Worm (Caenorhabditis elegans) whole organism, L4 larva: Measurements from ENCODE around the gene rog-1.

Experiments used
- F26F4.8 ChIP-seq: fragments of 200-800 bp; sonication (Bioruptor generic); conservative IDR thresholded peaks from 2 replicates; pipeline ENCODE4 v1.3.6; 2022; ENCODE audit warnings: missing genetic modification characterization, missing compliant biosample characterization
- R02D3.7 ChIP-seq: fragments of 150-350 bp; sonication (generic microtip); optimal IDR thresholded peaks from 3 replicates; lab custom pipeline; 2014; ENCODE audit warnings: missing biosample characterization, missing genetic modification characterization
- Y48G9A.11 ChIP-seq: fragments of 200-800 bp; sonication (Bioruptor generic); IDR thresholded peaks from 2 replicates; pipeline ENCODE4 v1.3.6; 2022; ENCODE audit warnings: missing genetic modification reagents, missing genetic modification characterization, missing compliant biosample characterization
- Y5F2A.4 ChIP-seq: fragments of 200-800 bp; sonication (Bioruptor generic); optimal IDR thresholded peaks from 2 replicates; lab custom pipeline; 2018; ENCODE audit warnings: mild to moderate bottlenecking, missing genetic modification characterization, missing compliant biosample characterization
- ZK337.2 ChIP-seq: fragments of 200-800 bp; sonication (Bioruptor generic); IDR thresholded peaks from 2 replicates; pipeline ENCODE4 v1.3.6; 2022; ENCODE audit warnings: missing genetic modification reagents, missing genetic modification characterization, missing compliant biosample characterization
- aha-1 ChIP-seq: fragments of 150-350 bp; peaks from one replicate; lab custom pipeline; 2014; ENCODE audit warnings: missing biosample characterization, missing genetic modification characterization
- attf-4 ChIP-seq: sonication (generic microtip); optimal IDR thresholded peaks from 3 replicates; lab custom pipeline; 2017; ENCODE audit warnings: missing biosample characterization, missing genetic modification characterization
- ceh-20 ChIP-seq: fragments of 200-800 bp; sonication (Bioruptor generic); IDR thresholded peaks from 2 replicates; pipeline ENCODE4 v1.3.6; 2022; ENCODE audit warnings: missing genetic modification reagents, missing genetic modification characterization, missing compliant biosample characterization
- ceh-28 ChIP-seq: fragments of 150-350 bp; optimal IDR thresholded peaks from 2 replicates; lab custom pipeline; 2014; ENCODE audit warnings: missing biosample characterization, missing genetic modification reagents, missing genetic modification characterization
- daf-16 ChIP-seq, 3 experiments: sonication (generic microtip); optimal IDR thresholded peaks; 2 replicates each; lab custom pipeline; 2016 to 2017; ENCODE audit warnings: missing genetic modification characterization in 3 of 3, missing genetic modification reagents in 3 of 3, mild to moderate bottlenecking in 2 of 3, missing compliant biosample characterization in 2 of 3, missing biosample characterization in 1 of 3, moderate library complexity in 1 of 3
- dmd-8 ChIP-seq: fragments of 200-800 bp; sonication (Bioruptor generic); IDR thresholded peaks from 2 replicates; pipeline ENCODE4 v1.3.6; 2022; ENCODE audit warnings: missing genetic modification characterization, missing compliant biosample characterization
- duxl-1 ChIP-seq: sonication (generic microtip); optimal IDR thresholded peaks from 2 replicates; lab custom pipeline; 2016; ENCODE audit warnings: mild to moderate bottlenecking, missing genetic modification characterization, moderate library complexity, missing compliant biosample characterization; ENCODE audit not compliant: poor library complexity
- dve-1 ChIP-seq: sonication (generic microtip); optimal IDR thresholded peaks from 2 replicates; lab custom pipeline; 2017; ENCODE audit warnings: antibody characterized with exemption, mild to moderate bottlenecking, missing genetic modification characterization, missing compliant biosample characterization; ENCODE audit not compliant: insufficient read depth
- egl-27 ChIP-seq: sonication (generic microtip); optimal IDR thresholded peaks from 3 replicates; lab custom pipeline; 2017; ENCODE audit warnings: missing biosample characterization, missing genetic modification reagents, missing genetic modification characterization
- egl-43 ChIP-seq: fragments of 200-800 bp; sonication (Bioruptor generic); IDR thresholded peaks from 2 replicates; pipeline ENCODE4 v1.3.6; 2022; ENCODE audit warnings: missing genetic modification reagents, missing genetic modification characterization, missing compliant biosample characterization
- fkh-10 ChIP-seq: fragments of 150-350 bp; optimal IDR thresholded peaks from 2 replicates; lab custom pipeline; 2014; ENCODE audit warnings: missing biosample characterization, missing genetic modification reagents, missing genetic modification characterization
- hlh-30 ChIP-seq: sonication (generic microtip); optimal IDR thresholded peaks from 2 replicates; lab custom pipeline; 2017; ENCODE audit warnings: antibody characterized with exemption, mild to moderate bottlenecking, missing genetic modification characterization, missing compliant biosample characterization; ENCODE audit not compliant: insufficient read depth
- lin-13 ChIP-seq: fragments of 150-350 bp; optimal IDR thresholded peaks from 2 replicates; lab custom pipeline; 2014; ENCODE audit warnings: missing biosample characterization, missing genetic modification reagents, missing genetic modification characterization
- lin-15B ChIP-seq: fragments of 150-350 bp; sonication (generic microtip); optimal IDR thresholded peaks from 3 replicates; lab custom pipeline; 2014; ENCODE audit warnings: missing biosample characterization, missing genetic modification characterization
- lin-29 ChIP-seq: fragments of 200-800 bp; sonication (Bioruptor generic); IDR thresholded peaks from 2 replicates; pipeline ENCODE4 v1.3.6; 2022; ENCODE audit warnings: missing genetic modification reagents, missing genetic modification characterization, missing compliant biosample characterization
- lin-38 ChIP-seq: fragments of 200-800 bp; sonication (Bioruptor generic); IDR thresholded peaks from 2 replicates; pipeline ENCODE4 v1.3.6; 2022; ENCODE audit warnings: missing genetic modification reagents, missing genetic modification characterization, missing compliant biosample characterization
- lin-39 ChIP-seq: fragments of 150-350 bp; optimal IDR thresholded peaks from 2 replicates; lab custom pipeline; 2014; ENCODE audit warnings: missing biosample characterization, missing genetic modification reagents, missing genetic modification characterization
- lir-3 ChIP-seq: sonication (generic microtip); optimal IDR thresholded peaks from 2 replicates; lab custom pipeline; 2016; ENCODE audit warnings: mild to moderate bottlenecking, missing genetic modification characterization, missing compliant biosample characterization
- nhr-11 ChIP-seq: fragments of 150-350 bp; optimal IDR thresholded peaks from 2 replicates; lab custom pipeline; 2014; ENCODE audit warnings: missing biosample characterization, missing genetic modification characterization
- nhr-28 ChIP-seq: fragments of 150-350 bp; optimal IDR thresholded peaks from 2 replicates; lab custom pipeline; 2014; ENCODE audit warnings: missing biosample characterization, missing genetic modification characterization
- saeg-2 ChIP-seq: fragments of 200-800 bp; sonication (Bioruptor generic); IDR thresholded peaks from 2 replicates; pipeline ENCODE4 v1.3.6; 2022; ENCODE audit warnings: missing genetic modification reagents, missing genetic modification characterization, missing compliant biosample characterization
- set-16 ChIP-seq: fragments of 200-800 bp; sonication (Bioruptor generic); IDR thresholded peaks from 2 replicates; pipeline ENCODE4 v1.3.6; 2022; ENCODE audit warnings: missing genetic modification reagents, missing genetic modification characterization, missing compliant biosample characterization
- snpc-1.2 ChIP-seq: fragments of 200-800 bp; sonication (Bioruptor generic); IDR thresholded peaks from 2 replicates; pipeline ENCODE4 v1.3.6; 2022; ENCODE audit warnings: missing genetic modification reagents, missing genetic modification characterization, missing compliant biosample characterization
- snpc-4 ChIP-seq: fragments of 150-350 bp; optimal IDR thresholded peaks from 2 replicates; lab custom pipeline; 2014; ENCODE audit warnings: missing biosample characterization, missing genetic modification characterization
- tag-97 ChIP-seq: fragments of 200-800 bp; sonication (Bioruptor generic); IDR thresholded peaks from 2 replicates; pipeline ENCODE4 v1.3.6; 2022; ENCODE audit warnings: missing genetic modification characterization, missing compliant biosample characterization
- unc-130 ChIP-seq: sonication (generic microtip); optimal IDR thresholded peaks from 2 replicates; lab custom pipeline; 2016; ENCODE audit warnings: missing genetic modification reagents, missing genetic modification characterization, missing compliant biosample characterization
- zfp-2 ChIP-seq: sonication (generic microtip); optimal IDR thresholded peaks from 2 replicates; lab custom pipeline; 2016; ENCODE audit warnings: mild to moderate bottlenecking, missing genetic modification characterization, missing compliant biosample characterization
- zfp-3 ChIP-seq: fragments of 200-800 bp; sonication (Bioruptor generic); conservative IDR thresholded peaks from 2 replicates; pipeline ENCODE4 v1.3.6; 2022; ENCODE audit warnings: missing genetic modification reagents, missing genetic modification characterization, missing compliant biosample characterization
- ztf-11 ChIP-seq: fragments of 150-350 bp; optimal IDR thresholded peaks from 2 replicates; lab custom pipeline; 2014; ENCODE audit warnings: missing biosample characterization, missing genetic modification characterization
- ztf-7 ChIP-seq: fragments of 150-350 bp; optimal IDR thresholded peaks from 2 replicates; lab custom pipeline; 2014; ENCODE audit warnings: missing biosample characterization, missing genetic modification characterization

Gene rog-1

ce11 chrII:1374486-1374885 lies 303 bp downstream of the rog-1 start:
- peak; percentile 20 for TF ChIP-seq aha-1 (tag; lab: Kevin White, UChicago)
- TF ChIP-seq egl-27 (tag; lab: Kevin White, UChicago): no peak

ce11 chrII:1372966-1373365 lies 1.8 kb downstream of the rog-1 start:
- no peak for TF ChIP-seq ceh-20 (GFP tag; lab: Robert Waterston, UW)
- no peak for TF ChIP-seq duxl-1 (tag; lab: Kevin White, UChicago)
- no peak for TF ChIP-seq zfp-2 (tag; lab: Kevin White, UChicago)
- no peak for TF ChIP-seq daf-16 (GFP tag; optimal IDR thresholded peaks at IDR 0.05; lab: Kevin White, UChicago)
- TF ChIP-seq daf-16 (tag; optimal IDR thresholded peaks at IDR 0.05; lab: Kevin White, UChicago): no peak
- TF ChIP-seq egl-43 (GFP tag; lab: Robert Waterston, UW): no peak

- TF ChIP-seq nhr-28 (tag; lab: Kevin White, UChicago) (no peak), lin-15B (tag; lab: Kevin White, UChicago) (no peak), R02D3.7 (no peak), snpc-4 (no peak), ztf-11 (no peak), nhr-11 (no peak), zfp-3 (no peak), Y48G9A.11 (no peak), ztf-7 (no peak), saeg-2 (no peak), ZK337.2 (no peak), lin-39 (tag; lab: Kevin White, UChicago) (no peak), zfp-2 (tag; lab: Kevin White, UChicago) (no peak), unc-130 (GFP tag; lab: Kevin White, UChicago) (no peak), Y5F2A.4 (GFP tag; lab: Kevin White, UChicago) (no peak)
These were observed 2.7 kb downstream of the rog-1 start for ce11 chrII:1372138-1372537.

- TF ChIP-seq dve-1 (tag; lab: Kevin White, UChicago) (no peak), attf-4 (no peak), F26F4.8 (GFP tag; lab: Robert Waterston, UW) (no peak), set-16 (GFP tag; lab: Robert Waterston, UW) (peak; percentile 73), lin-29 (GFP tag; lab: Robert Waterston, UW) (no peak), lir-3 (no peak)
- TF ChIP-seq, all 104 proteins: peak for 1
These were observed 3.3 kb downstream of the rog-1 start for ce11 chrII:1371533-1371932.

- TF ChIP-seq tag-97 (GFP tag; lab: Robert Waterston, UW): no peak
- no peak for TF ChIP-seq lin-13 (GFP tag; lab: Kevin White, UChicago)
- no peak for TF ChIP-seq fkh-10 (GFP tag; lab: Kevin White, UChicago)
- no peak for TF ChIP-seq snpc-1.2
- peak; percentile 88 for TF ChIP-seq lin-38 (GFP tag; lab: Robert Waterston, UW)
These were observed 5.5 kb downstream of the rog-1 start for ce11 chrII:1369322-1369721.

ce11 chrII:1368756-1369155 lies 6.0 kb downstream of the rog-1 start:
- peak; percentile 54 for TF ChIP-seq ceh-28 (tag; lab: Kevin White, UChicago)
- TF ChIP-seq hlh-30 (tag; lab: Kevin White, UChicago): no peak
- TF ChIP-seq dmd-8 (GFP tag; lab: Robert Waterston, UW): no peak
